Fruit fly (Drosophila melanogaster): ENCODE measurements around the gene CG9839.

DNA sequence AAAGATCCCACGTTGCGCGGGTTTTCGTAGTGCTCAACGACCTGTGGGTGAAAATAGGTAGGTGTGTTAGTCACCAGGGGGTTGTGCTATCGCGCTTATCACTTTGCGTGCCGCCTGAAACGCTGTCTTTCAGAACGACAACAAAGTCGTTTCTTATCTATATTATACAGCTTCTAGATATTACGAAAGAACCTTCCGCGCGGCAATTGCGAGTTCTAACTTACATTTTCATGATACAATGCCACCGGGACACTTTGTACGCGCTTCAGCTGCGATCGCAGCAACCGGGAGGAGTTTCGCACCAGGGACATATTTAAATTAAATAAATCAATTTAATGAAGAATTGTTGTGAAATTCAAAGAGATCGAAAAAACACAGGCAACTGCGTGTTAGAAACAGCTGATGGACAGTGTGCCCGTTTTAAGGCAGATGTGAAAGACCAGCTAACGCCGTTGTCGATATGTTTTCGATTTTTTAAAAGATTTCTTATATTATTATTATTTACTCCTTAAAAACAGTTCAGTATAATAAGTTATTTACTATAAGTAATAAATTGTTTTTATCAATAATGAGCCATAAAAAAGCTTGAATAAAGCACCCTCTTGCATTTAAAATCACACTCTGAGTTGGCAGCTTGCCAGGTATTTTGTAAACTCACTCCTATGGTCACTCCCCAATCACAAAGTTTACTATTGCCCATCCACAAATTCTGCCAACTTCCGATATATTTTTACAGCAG lies 18.3 kb upstream of the CG9839 start, which contains the start of the genes IscU and CG8379:
- TF ChIP-seq ey (GFP tag; optimal IDR thresholded peaks at IDR 0.05), result no peak
- TF ChIP-seq Dif (GFP tag; optimal IDR thresholded peaks at IDR 0.05; ENCODE audit: partially characterized antibody), result no peak
- no peak for TF ChIP-seq Hnf4 (GFP tag; optimal IDR thresholded peaks at IDR 0.05)
- TF ChIP-seq GATAd (GFP tag; optimal IDR thresholded peaks at IDR 0.05), result no peak
- TF ChIP-seq usp (GFP tag; optimal IDR thresholded peaks at IDR 0.05), result no peak

Data from whole organism, wandering third instar larva.